Fruit fly (Drosophila melanogaster) whole organism, embryonic: ENCODE data around the gene CG13962.

Source experiments
- Aef1 ChIP-seq: fragments of 200-800 bp; sonication (Bioruptor generic); IDR thresholded peaks from 3 replicates; pipeline ENCODE4 v1.3.6; 2022; ENCODE audit warnings: missing biosample characterization, missing genetic modification characterization
- CG11247 ChIP-seq: fragments of 200-800 bp; sonication (Bioruptor generic); IDR thresholded peaks from 2 replicates; pipeline ENCODE4 v1.3.6; 2022; ENCODE audit warnings: missing biosample characterization, missing genetic modification characterization
- CG11504 ChIP-seq: fragments of 200-800 bp; sonication (Bioruptor generic); optimal IDR thresholded peaks from 3 replicates; lab custom pipeline; 2019; ENCODE audit warnings: missing biosample characterization, mild to moderate bottlenecking, missing genetic modification characterization, moderate library complexity
- CG12744 ChIP-seq: fragments of 200-800 bp; sonication (Bioruptor generic); optimal IDR thresholded peaks from 2 replicates; lab custom pipeline; 2016; ENCODE audit warnings: missing biosample characterization, missing genetic modification characterization
- CG14667 ChIP-seq: fragments of 200-800 bp; sonication (Bioruptor generic); IDR thresholded peaks from 2 replicates; pipeline ENCODE4 v1.3.6; 2022; ENCODE audit warnings: missing biosample characterization, missing genetic modification characterization
- CG18262 ChIP-seq: fragments of 200-800 bp; optimal IDR thresholded peaks from 3 replicates; lab custom pipeline; 2019; ENCODE audit warnings: missing biosample characterization, mild to moderate bottlenecking, missing genetic modification characterization, moderate library complexity
- CG18476 ChIP-seq: fragments of 200-800 bp; sonication (Bioruptor generic); optimal IDR thresholded peaks from 2 replicates; lab custom pipeline; 2016; ENCODE audit warnings: missing biosample characterization, mild to moderate bottlenecking, missing genetic modification characterization
- CG2116 ChIP-seq: fragments of 200-800 bp; sonication (Bioruptor generic); optimal IDR thresholded peaks from 3 replicates; lab custom pipeline; 2018; ENCODE audit warnings: missing biosample characterization, mild to moderate bottlenecking, missing genetic modification characterization
- CG3065 ChIP-seq: fragments of 200-800 bp; sonication (Bioruptor generic); optimal IDR thresholded peaks from 2 replicates; lab custom pipeline; 2016; ENCODE audit warnings: missing biosample characterization, missing genetic modification characterization
- CG8089 ChIP-seq: fragments of 200-800 bp; sonication (Bioruptor generic); optimal IDR thresholded peaks from 3 replicates; lab custom pipeline; 2016; ENCODE audit warnings: missing biosample characterization, missing genetic modification characterization
- CG9817 ChIP-seq: fragments of 200-800 bp; sonication (Bioruptor generic); optimal IDR thresholded peaks from 2 replicates; lab custom pipeline; 2018; ENCODE audit warnings: missing biosample characterization, mild to moderate bottlenecking, missing genetic modification characterization, moderate library complexity
- D19A ChIP-seq: fragments of 200-800 bp; optimal IDR thresholded peaks from 3 replicates; lab custom pipeline; 2019; ENCODE audit warnings: missing biosample characterization, mild to moderate bottlenecking, missing genetic modification characterization, moderate library complexity
- D19B ChIP-seq: fragments of 200-800 bp; sonication (Bioruptor generic); optimal IDR thresholded peaks from 2 replicates; lab custom pipeline; 2017; ENCODE audit warnings: missing biosample characterization, mild to moderate bottlenecking, missing genetic modification characterization
- Ets65A ChIP-seq: fragments of 200-800 bp; sonication (Bioruptor generic); peaks from one replicate; lab custom pipeline; 2016; ENCODE audit warnings: missing biosample characterization, missing genetic modification characterization
- GATAe ChIP-seq: fragments of 200-800 bp; sonication (Bioruptor generic); conservative IDR thresholded peaks from 2 replicates; pipeline ENCODE4 v1.3.6; 2022; ENCODE audit warnings: missing biosample characterization, missing genetic modification characterization
- HLHmδ ChIP-seq: fragments of 200-800 bp; sonication (Bioruptor generic); optimal IDR thresholded peaks from 2 replicates; lab custom pipeline; 2018; ENCODE audit warnings: missing biosample characterization, mild to moderate bottlenecking, missing genetic modification characterization, moderate library complexity
- Hey ChIP-seq: fragments of 200-800 bp; sonication (Bioruptor generic); optimal IDR thresholded peaks from 3 replicates; lab custom pipeline; 2018; ENCODE audit warnings: missing biosample characterization, mild to moderate bottlenecking, missing genetic modification characterization
- Vsx1 ChIP-seq: fragments of 200-800 bp; sonication (Bioruptor generic); optimal IDR thresholded peaks from 2 replicates; lab custom pipeline; 2017; ENCODE audit warnings: missing biosample characterization, mild to moderate bottlenecking, missing genetic modification characterization, missing genetic modification reagents
- bsh ChIP-seq, 2 experiments: fragments of 200-800 bp; sonication (Bioruptor generic); optimal IDR thresholded peaks; 2 replicates each; lab custom pipeline; 2017 to 2018; ENCODE audit warnings: mild to moderate bottlenecking in 2 of 2, missing biosample characterization in 2 of 2, missing genetic modification characterization in 2 of 2, moderate library complexity in 1 of 2
- dmrt99B ChIP-seq: fragments of 200-800 bp; sonication (Bioruptor generic); optimal IDR thresholded peaks from 2 replicates; lab custom pipeline; 2018; ENCODE audit warnings: missing biosample characterization, mild to moderate bottlenecking, missing genetic modification characterization, moderate library complexity
- eve ChIP-seq, 2 experiments: fragments of >200 bp; optimal IDR thresholded peaks; 2 replicates each; lab custom pipeline; 2017; ENCODE audit warnings: missing biosample characterization in 2 of 2, missing genetic modification characterization in 2 of 2
- gcm ChIP-seq: fragments of 200-800 bp; sonication (Bioruptor generic); optimal IDR thresholded peaks from 2 replicates; lab custom pipeline; 2019; ENCODE audit warnings: missing biosample characterization, mild to moderate bottlenecking, missing genetic modification characterization, moderate library complexity
- gem ChIP-seq: fragments of 200-800 bp; sonication (Bioruptor generic); optimal IDR thresholded peaks from 2 replicates; lab custom pipeline; 2019; ENCODE audit warnings: missing biosample characterization, mild to moderate bottlenecking, missing genetic modification characterization, moderate library complexity
- grau ChIP-seq: fragments of 200-800 bp; optimal IDR thresholded peaks from 3 replicates; lab custom pipeline; 2019; ENCODE audit warnings: missing biosample characterization, mild to moderate bottlenecking, missing genetic modification characterization, moderate library complexity
- hkb ChIP-seq, 2 experiments: fragments of 200-800 bp in 1 of 2; fragments of >200 bp in 1 of 2; sonication (Bioruptor generic) in 1 of 2; IDR thresholded peaks in 1 of 2; optimal IDR thresholded peaks in 1 of 2; 2 replicates each; pipeline versions ENCODE4 v1.3.6 to Lab custom; 2017 to 2022; ENCODE audit warnings: missing biosample characterization in 1 of 2, missing genetic modification characterization in 1 of 2
- knrl ChIP-seq: fragments of 200-800 bp; sonication (Bioruptor generic); IDR thresholded peaks from 3 replicates; pipeline ENCODE4 v1.3.6; 2022; ENCODE audit warnings: missing biosample characterization, missing genetic modification characterization; ENCODE audit not compliant: partially characterized antibody
- lab ChIP-seq: fragments of 200-800 bp; sonication (Bioruptor generic); optimal IDR thresholded peaks from 3 replicates; lab custom pipeline; 2017; ENCODE audit warnings: missing biosample characterization, missing genetic modification characterization, mild to moderate bottlenecking, moderate library complexity, missing genetic modification reagents
- lola ChIP-seq, 3 experiments: fragments of >200 bp in 2 of 3; fragments of 200-800 bp in 1 of 3; sonication (Bioruptor generic) in 1 of 3; optimal IDR thresholded peaks; 2 replicates each; lab custom pipeline; 2017 to 2019; ENCODE audit warnings: missing biosample characterization in 3 of 3, missing genetic modification characterization in 3 of 3, mild to moderate bottlenecking in 1 of 3, moderate library complexity in 1 of 3
- nerfin-1 ChIP-seq: fragments of 200-800 bp; sonication (Bioruptor generic); optimal IDR thresholded peaks from 3 replicates; lab custom pipeline; 2019; ENCODE audit warnings: missing biosample characterization, mild to moderate bottlenecking, missing genetic modification characterization, moderate library complexity
- oc ChIP-seq: fragments of 200-800 bp; sonication (Bioruptor generic); optimal IDR thresholded peaks from 2 replicates; lab custom pipeline; 2018; ENCODE audit warnings: missing biosample characterization, mild to moderate bottlenecking, missing genetic modification characterization, moderate library complexity
- phol ChIP-seq: fragments of 200-800 bp; sonication (Bioruptor generic); optimal IDR thresholded peaks from 3 replicates; lab custom pipeline; 2018; ENCODE audit warnings: missing biosample characterization, mild to moderate bottlenecking, missing genetic modification characterization, moderate library complexity
- pros ChIP-seq: fragments of 200-800 bp; sonication (Bioruptor generic); optimal IDR thresholded peaks from 3 replicates; lab custom pipeline; 2019; ENCODE audit warnings: missing biosample characterization, mild to moderate bottlenecking, missing genetic modification characterization, moderate library complexity
- schlank ChIP-seq: fragments of 200-800 bp; sonication (Bioruptor generic); optimal IDR thresholded peaks from 2 replicates; lab custom pipeline; 2018; ENCODE audit warnings: missing biosample characterization, mild to moderate bottlenecking, missing genetic modification characterization
- sens ChIP-seq: fragments of 200-800 bp; sonication (Bioruptor generic); peaks from one replicate; lab custom pipeline; 2016; ENCODE audit warnings: missing biosample characterization, missing genetic modification characterization
- sqz ChIP-seq: fragments of 200-800 bp; sonication (Bioruptor generic); optimal IDR thresholded peaks from 3 replicates; lab custom pipeline; 2018; ENCODE audit warnings: missing biosample characterization, mild to moderate bottlenecking, missing genetic modification characterization
- tap ChIP-seq: fragments of 200-800 bp; optimal IDR thresholded peaks from 3 replicates; lab custom pipeline; 2019; ENCODE audit warnings: missing biosample characterization, mild to moderate bottlenecking, missing genetic modification characterization, moderate library complexity

The CG13962 gene

DNA sequence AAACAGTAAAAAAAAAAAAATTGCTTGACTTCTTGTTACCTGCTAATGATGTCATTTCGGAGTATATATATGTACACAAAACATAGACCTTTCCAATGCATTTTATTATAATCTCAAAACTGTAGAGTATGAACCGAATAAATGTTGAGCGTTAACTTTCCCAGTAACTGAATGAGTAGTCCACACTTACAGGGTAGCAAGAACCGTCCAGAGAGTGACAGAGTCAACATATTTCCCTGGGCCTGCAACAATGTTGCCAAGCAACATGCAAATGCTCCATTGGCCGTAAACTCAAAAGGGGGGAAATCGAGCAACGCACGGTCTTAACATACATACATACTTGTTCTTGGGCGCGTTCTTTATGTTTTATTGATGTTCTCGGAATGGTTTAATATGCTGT lies 31.9 kb upstream of the CG13962 start:
- TF ChIP-seq D19B (GFP tag; lab: Kevin White, UChicago), result peak; percentile 50
- TF ChIP-seq eve (GFP tag; optimal IDR thresholded peaks at IDR 0.05; lab: Kevin White, UChicago), result peak in 1 of 2 experiments; percentile 48
- TF ChIP-seq sens (GFP tag; lab: Kevin White, UChicago), result peak; percentile 52
- no peak for TF ChIP-seq CG9817
- TF ChIP-seq CG14667 (GFP tag; lab: Robert Waterston, UW), result 0 out of 2 replicates have a peak, but pooled peaks have one; percentile 1
- TF ChIP-seq CG11504 (tag; lab: Kevin White, UChicago), result peak; percentile 96
- no peak for TF ChIP-seq Aef1
- no peak for TF ChIP-seq CG2116 (GFP tag; lab: Kevin White, UChicago)

dm6 chr2L:19836226-19836625 lies 21.9 kb upstream of the CG13962 start:
- peak; percentile 3 for TF ChIP-seq phol (tag; lab: Kevin White, UChicago)
- peak; percentile 82 for TF ChIP-seq CG18476
- TF ChIP-seq sens (GFP tag; lab: Kevin White, UChicago), result peak; percentile 57
- TF ChIP-seq lola (GFP tag; optimal IDR thresholded peaks at IDR 0.05; lab: Kevin White, UChicago), result peak in 1 of 3 experiments; percentile 19
- TF ChIP-seq hkb (optimal IDR thresholded peaks at IDR 0.05; lab: Kevin White, UChicago), result peak; percentile 66
- no peak for TF ChIP-seq hkb (GFP tag; IDR thresholded peaks at IDR 0.05; lab: Robert Waterston, UW)
- TF ChIP-seq Vsx1 (GFP tag; lab: Kevin White, UChicago), result no peak
- peak; percentile 8 for TF ChIP-seq CG18262 (tag; lab: Kevin White, UChicago)
- TF ChIP-seq Ets65A (GFP tag; lab: Kevin White, UChicago), result peak; percentile 71
- no peak for TF ChIP-seq CG3065 (GFP tag; lab: Kevin White, UChicago)
- peak in 1 of 2 experiments; percentile 6 for TF ChIP-seq bsh (GFP tag; optimal IDR thresholded peaks at IDR 0.05; lab: Kevin White, UChicago)

dm6 chr2L:19835186-19835585 lies 20.9 kb upstream of the CG13962 start:
- TF ChIP-seq CG11504 (tag; lab: Kevin White, UChicago) (peak; percentile 45), sqz (GFP tag; lab: Kevin White, UChicago) (peak; percentile 20), schlank (tag; lab: Kevin White, UChicago) (no peak), Ets65A (GFP tag; lab: Kevin White, UChicago) (peak; percentile 34), tap (tag; lab: Kevin White, UChicago) (peak; percentile 1), sens (GFP tag; lab: Kevin White, UChicago) (peak; percentile 61), HLHmδ (GFP tag; lab: Kevin White, UChicago) (no peak), grau (tag; lab: Kevin White, UChicago) (peak; percentile 17), oc (peak; percentile 59), knrl (GFP tag; lab: Robert Waterston, UW) (no peak), gem (peak; percentile 27), dmrt99B (tag; lab: Kevin White, UChicago) (peak; percentile 4), gcm (GFP tag; lab: Kevin White, UChicago) (no peak), D19A (tag; lab: Kevin White, UChicago) (peak; percentile 79), GATAe (GFP tag; lab: Robert Waterston, UW) (no peak), CG8089 (GFP tag; lab: Kevin White, UChicago) (no peak), lab (no peak), CG11247 (no peak)

DNA sequence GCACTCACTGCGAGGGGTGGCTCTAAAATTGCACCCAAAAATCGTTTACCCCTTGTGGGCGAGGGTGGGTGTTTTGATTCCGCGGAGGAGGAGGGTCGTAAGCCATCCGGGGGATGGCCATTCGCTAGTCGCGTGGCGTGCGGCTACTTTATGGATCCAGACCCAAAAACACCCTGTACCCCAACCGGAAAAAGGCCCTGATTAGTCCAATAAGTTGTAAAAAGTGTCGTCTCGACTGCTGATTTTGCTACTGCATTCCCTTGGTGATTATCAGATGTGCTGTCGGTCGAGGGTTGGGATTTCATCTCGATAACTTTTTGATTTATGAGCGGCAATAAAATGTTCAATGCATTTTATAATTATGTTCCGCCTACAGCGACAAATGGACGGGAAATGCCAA lies 17.1 kb upstream of the CG13962 start:
- TF ChIP-seq nerfin-1 (tag; lab: Kevin White, UChicago) (peak; percentile 93), Hey (tag; lab: Kevin White, UChicago) (peak; percentile 74), pros (GFP tag; lab: Kevin White, UChicago) (peak; percentile 55), CG12744 (GFP tag; lab: Kevin White, UChicago) (no peak)
